Worm (Caenorhabditis elegans) whole organism, L3 larva: Measurements from ENCODE around the gene fcho-1.

Source experiments
- R02D3.7 ChIP-seq: fragments of 150-350 bp; optimal IDR thresholded peaks from 2 replicates; lab custom pipeline; 2014; ENCODE audit warnings: missing biosample characterization, missing genetic modification characterization
- ZK546.5 ChIP-seq: sonication (generic microtip); optimal IDR thresholded peaks from 2 replicates; lab custom pipeline; 2017; ENCODE audit warnings: missing biosample characterization, missing genetic modification characterization
- aly-2 ChIP-seq: fragments of 150-350 bp; optimal IDR thresholded peaks from 2 replicates; lab custom pipeline; 2014; ENCODE audit warnings: missing biosample characterization, missing genetic modification characterization
- ama-1 ChIP-seq: fragments of 150-350 bp; optimal IDR thresholded peaks from 2 replicates; lab custom pipeline; 2018
- ceh-28 ChIP-seq: fragments of 150-350 bp; optimal IDR thresholded peaks from 2 replicates; lab custom pipeline; 2014; ENCODE audit warnings: missing biosample characterization, missing genetic modification reagents, missing genetic modification characterization
- ceh-9 ChIP-seq: sonication (generic microtip); optimal IDR thresholded peaks from 2 replicates; lab custom pipeline; 2018; ENCODE audit warnings: missing biosample characterization, missing genetic modification characterization
- daf-12 ChIP-seq: fragments of 150-350 bp; optimal IDR thresholded peaks from 2 replicates; lab custom pipeline; 2014; ENCODE audit warnings: missing biosample characterization, missing genetic modification reagents, missing genetic modification characterization
- egl-27 ChIP-seq: sonication (generic microtip); optimal IDR thresholded peaks from 4 replicates; lab custom pipeline; 2017; ENCODE audit warnings: missing biosample characterization, missing genetic modification reagents, missing genetic modification characterization
- egl-5 ChIP-seq: fragments of 150-350 bp; optimal IDR thresholded peaks from 2 replicates; lab custom pipeline; 2017; ENCODE audit warnings: missing biosample characterization, missing genetic modification reagents, missing genetic modification characterization, inconsistent platforms
- elt-1 ChIP-seq: fragments of 150-350 bp; optimal IDR thresholded peaks from 2 replicates; lab custom pipeline; 2014; ENCODE audit warnings: missing biosample characterization, missing genetic modification characterization
- elt-2 ChIP-seq: sonication (generic microtip); optimal IDR thresholded peaks from 2 replicates; lab custom pipeline; 2016; ENCODE audit warnings: missing genetic modification reagents, mild to moderate bottlenecking, missing genetic modification characterization, missing compliant biosample characterization
- elt-3 ChIP-seq, 3 experiments: fragments of 150-350 bp in 1 of 3; sonication (generic microtip) in 2 of 3; optimal IDR thresholded peaks; 2 replicates in 2 of 3; 4 replicates in 1 of 3; lab custom pipeline; 2014 to 2017; ENCODE audit warnings: missing biosample characterization in 3 of 3, missing genetic modification characterization in 3 of 3
- eor-1 ChIP-seq, 2 experiments: fragments of 150-350 bp; optimal IDR thresholded peaks; 2 replicates each; lab custom pipeline; 2014 to 2018; ENCODE audit warnings: missing biosample characterization in 2 of 2, missing genetic modification characterization in 2 of 2
- fkh-10 ChIP-seq: sonication (generic microtip); optimal IDR thresholded peaks from 2 replicates; lab custom pipeline; 2017; ENCODE audit warnings: missing biosample characterization, missing genetic modification reagents, missing genetic modification characterization
- fkh-2 ChIP-seq: fragments of 150-350 bp; optimal IDR thresholded peaks from 2 replicates; lab custom pipeline; 2014; ENCODE audit warnings: missing biosample characterization, missing genetic modification reagents, missing genetic modification characterization
- fos-1 ChIP-seq: fragments of 150-350 bp; optimal IDR thresholded peaks from 2 replicates; lab custom pipeline; 2014; ENCODE audit warnings: missing biosample characterization, missing genetic modification characterization
- hmg-11 ChIP-seq: sonication (generic microtip); optimal IDR thresholded peaks from 2 replicates; lab custom pipeline; 2016; ENCODE audit warnings: missing genetic modification characterization, missing compliant biosample characterization
- jun-1 ChIP-seq: fragments of 150-350 bp; optimal IDR thresholded peaks from 2 replicates; lab custom pipeline; 2014; ENCODE audit warnings: missing biosample characterization, missing genetic modification reagents, missing genetic modification characterization
- lin-15B ChIP-seq: fragments of 150-350 bp; optimal IDR thresholded peaks from 2 replicates; lab custom pipeline; 2014; ENCODE audit warnings: missing biosample characterization, missing genetic modification characterization
- lin-39 ChIP-seq: fragments of 150-350 bp; optimal IDR thresholded peaks from 2 replicates; lab custom pipeline; 2018; ENCODE audit warnings: missing biosample characterization, missing genetic modification reagents, missing genetic modification characterization
- lsy-12 ChIP-seq: sonication (generic microtip); optimal IDR thresholded peaks from 2 replicates; lab custom pipeline; 2016; ENCODE audit warnings: mild to moderate bottlenecking, missing genetic modification characterization, missing compliant biosample characterization
- mdl-1 ChIP-seq: fragments of 150-350 bp; optimal IDR thresholded peaks from 2 replicates; lab custom pipeline; 2014; ENCODE audit warnings: missing biosample characterization, missing genetic modification characterization
- mml-1 ChIP-seq: fragments of 150-350 bp; sonication (generic microtip); optimal IDR thresholded peaks from 3 replicates; lab custom pipeline; 2014; ENCODE audit warnings: missing biosample characterization, missing genetic modification characterization
- nfya-1 ChIP-seq: sonication (generic microtip); optimal IDR thresholded peaks from 2 replicates; lab custom pipeline; 2017; ENCODE audit warnings: missing genetic modification characterization, mild to moderate bottlenecking, missing compliant biosample characterization, antibody characterized with exemption, moderate library complexity; ENCODE audit not compliant: insufficient read depth
- nhr-12 ChIP-seq: fragments of 150-350 bp; optimal IDR thresholded peaks from 2 replicates; lab custom pipeline; 2014; ENCODE audit warnings: missing biosample characterization, missing genetic modification characterization
- nhr-237 ChIP-seq: fragments of 150-350 bp; optimal IDR thresholded peaks from 2 replicates; lab custom pipeline; 2014; ENCODE audit warnings: missing biosample characterization, missing genetic modification characterization
- nhr-25 ChIP-seq: sonication (generic microtip); optimal IDR thresholded peaks from 2 replicates; lab custom pipeline; 2017; ENCODE audit warnings: missing biosample characterization, missing genetic modification characterization
- nhr-28 ChIP-seq: fragments of 150-350 bp; optimal IDR thresholded peaks from 2 replicates; lab custom pipeline; 2014; ENCODE audit warnings: missing biosample characterization, missing genetic modification characterization
- nhr-43 ChIP-seq: sonication (generic microtip); optimal IDR thresholded peaks from 2 replicates; lab custom pipeline; 2016; ENCODE audit warnings: mild to moderate bottlenecking, missing genetic modification characterization, missing compliant biosample characterization; ENCODE audit not compliant: poor library complexity, severe bottlenecking
- nhr-67 ChIP-seq: fragments of 150-350 bp; optimal IDR thresholded peaks from 2 replicates; lab custom pipeline; 2014; ENCODE audit warnings: missing biosample characterization, missing genetic modification characterization
- nhr-76 ChIP-seq: fragments of 150-350 bp; sonication (generic microtip); optimal IDR thresholded peaks from 5 replicates; lab custom pipeline; 2014; ENCODE audit warnings: missing biosample characterization, missing genetic modification characterization
- nhr-77 ChIP-seq: fragments of 150-350 bp; optimal IDR thresholded peaks from 2 replicates; lab custom pipeline; 2014; ENCODE audit warnings: missing biosample characterization, missing genetic modification characterization
- pha-4 ChIP-seq: fragments of 150-350 bp; optimal IDR thresholded peaks from 2 replicates; lab custom pipeline; 2014; ENCODE audit warnings: missing biosample characterization, missing genetic modification reagents, missing genetic modification characterization
- pqm-1 ChIP-seq: fragments of 150-350 bp; optimal IDR thresholded peaks from 2 replicates; lab custom pipeline; 2017; ENCODE audit warnings: missing biosample characterization, missing genetic modification characterization, inconsistent platforms
- sea-2 ChIP-seq: fragments of 150-350 bp; sonication (generic microtip); optimal IDR thresholded peaks from 4 replicates; lab custom pipeline; 2014; ENCODE audit warnings: missing biosample characterization, missing genetic modification reagents, missing genetic modification characterization
- skn-1 ChIP-seq: fragments of 150-350 bp; optimal IDR thresholded peaks from 2 replicates; lab custom pipeline; 2014; ENCODE audit warnings: missing biosample characterization, missing genetic modification characterization
- snpc-4 ChIP-seq: fragments of 150-350 bp; optimal IDR thresholded peaks from 2 replicates; lab custom pipeline; 2014; ENCODE audit warnings: missing biosample characterization, missing genetic modification characterization
- tbx-2 ChIP-seq: sonication (generic microtip); optimal IDR thresholded peaks from 2 replicates; lab custom pipeline; 2016; ENCODE audit warnings: mild to moderate bottlenecking, missing genetic modification characterization, missing compliant biosample characterization
- unc-39 ChIP-seq: sonication (generic microtip); optimal IDR thresholded peaks from 4 replicates; lab custom pipeline; 2017; ENCODE audit warnings: missing biosample characterization, missing genetic modification characterization
- unc-62 ChIP-seq: fragments of 150-350 bp; sonication (generic microtip); optimal IDR thresholded peaks from 4 replicates; lab custom pipeline; 2014; ENCODE audit warnings: missing biosample characterization, missing genetic modification reagents, missing genetic modification characterization
- zag-1 ChIP-seq: fragments of 150-350 bp; optimal IDR thresholded peaks from 2 replicates; lab custom pipeline; 2014; ENCODE audit warnings: missing biosample characterization, missing genetic modification characterization
- ztf-4 ChIP-seq: fragments of 150-350 bp; optimal IDR thresholded peaks from 2 replicates; lab custom pipeline; 2014; ENCODE audit warnings: missing biosample characterization, missing genetic modification characterization

The fcho-1 gene

ce11 chrII:1320987-1321807 lies 10.9 kb downstream of the fcho-1 start, which contains the start of gene vig-1:
TSS of gene vig-1 (plus strand) at chrII:1321037.
- TF ChIP-seq fos-1 (tag; lab: Kevin White, UChicago) (no peak), daf-12 (tag; lab: Kevin White, UChicago) (no peak), mdl-1 (tag; lab: Kevin White, UChicago) (no peak), ceh-28 (tag; lab: Kevin White, UChicago) (no peak), fkh-10 (no peak), lsy-12 (tag; lab: Kevin White, UChicago) (no peak), nhr-237 (tag; lab: Kevin White, UChicago) (no peak), nfya-1 (tag; lab: Kevin White, UChicago) (no peak), hmg-11 (tag; lab: Kevin White, UChicago) (no peak), nhr-76 (tag; lab: Kevin White, UChicago) (no peak), mml-1 (no peak), elt-3 (tag; optimal IDR thresholded peaks at IDR 0.05; lab: Kevin White, UChicago) (no peak), aly-2 (tag; lab: Kevin White, UChicago) (no peak), nhr-43 (tag; lab: Kevin White, UChicago) (no peak)

- no peak for TF ChIP-seq elt-1 (tag; lab: Kevin White, UChicago)
- no peak for TF ChIP-seq elt-3 (tag; optimal IDR thresholded peaks at IDR 0.05; lab: Kevin White, UChicago)
- TF ChIP-seq nhr-28 = no peak
- no peak for TF ChIP-seq unc-62 (GFP tag; lab: Kevin White, UChicago)
- no peak for TF ChIP-seq skn-1
- no peak for TF ChIP-seq sea-2 (GFP tag; lab: Kevin White, UChicago)
- TF ChIP-seq nhr-77 = no peak
- TF ChIP-seq fkh-10 = no peak
- no peak for TF ChIP-seq lsy-12 (tag; lab: Kevin White, UChicago)
- no peak for TF ChIP-seq eor-1 (tag; optimal IDR thresholded peaks at IDR 0.05; lab: Kevin White, UChicago)
- TF ChIP-seq nhr-76 (tag; lab: Kevin White, UChicago) = no peak
- TF ChIP-seq lin-15B (tag; lab: Kevin White, UChicago) = no peak
- TF ChIP-seq nhr-43 (tag; lab: Kevin White, UChicago) = no peak
- no peak for TF ChIP-seq nhr-25 (tag; lab: Kevin White, UChicago)
- TF ChIP-seq elt-2 (tag; lab: Kevin White, UChicago) = no peak
These were observed 12.2 kb downstream of the fcho-1 start for ce11 chrII:1322283-1323173.

ce11 chrII:1323190-1323651 lies 12.9 kb downstream of the fcho-1 start:
- TF ChIP-seq elt-1 (tag; lab: Kevin White, UChicago) (no peak), elt-2 (tag; lab: Kevin White, UChicago) (no peak), ceh-28 (tag; lab: Kevin White, UChicago) (peak; percentile 10), unc-39 (tag; lab: Kevin White, UChicago) (no peak), R02D3.7 (tag; lab: Kevin White, UChicago) (no peak), lin-39 (tag; lab: Kevin White, UChicago) (peak; percentile 52), snpc-4 (no peak), nhr-25 (tag; lab: Kevin White, UChicago) (no peak), nhr-67 (no peak), nhr-12 (tag; lab: Kevin White, UChicago) (no peak), skn-1 (no peak), ZK546.5 (tag; lab: Kevin White, UChicago) (peak; percentile 29), lsy-12 (tag; lab: Kevin White, UChicago) (peak; percentile 71), daf-12 (tag; lab: Kevin White, UChicago) (no peak), nhr-237 (tag; lab: Kevin White, UChicago) (no peak), egl-27 (tag; lab: Kevin White, UChicago) (no peak), egl-5 (tag; lab: Kevin White, UChicago) (no peak), nfya-1 (tag; lab: Kevin White, UChicago) (peak; percentile 48), zag-1 (tag; lab: Kevin White, UChicago) (no peak), nhr-28 (no peak), fkh-10 (peak; percentile 6), pha-4 (tag; lab: Kevin White, UChicago) (no peak), fos-1 (tag; lab: Kevin White, UChicago) (no peak), hmg-11 (tag; lab: Kevin White, UChicago) (peak; percentile 40), aly-2 (tag; lab: Kevin White, UChicago) (no peak), ama-1 (lab: Kevin White, UChicago) (no peak), elt-3 (tag; optimal IDR thresholded peaks at IDR 0.05; lab: Kevin White, UChicago) (no peak), unc-62 (GFP tag; lab: Kevin White, UChicago) (no peak), ceh-9 (tag; lab: Kevin White, UChicago) (no peak), tbx-2 (tag; lab: Kevin White, UChicago) (no peak), jun-1 (no peak), fkh-2 (no peak), nhr-43 (tag; lab: Kevin White, UChicago) (no peak), ztf-4 (tag; lab: Kevin White, UChicago) (no peak), lin-15B (tag; lab: Kevin White, UChicago) (peak; percentile 58), pqm-1 (no peak)
